Fruit fly (Drosophila melanogaster): ENCODE measurements around the gene mub.
A peak's percentile ranks its signal among the peaks of the same experiment; 100 is the strongest.

mub gene

DNA sequence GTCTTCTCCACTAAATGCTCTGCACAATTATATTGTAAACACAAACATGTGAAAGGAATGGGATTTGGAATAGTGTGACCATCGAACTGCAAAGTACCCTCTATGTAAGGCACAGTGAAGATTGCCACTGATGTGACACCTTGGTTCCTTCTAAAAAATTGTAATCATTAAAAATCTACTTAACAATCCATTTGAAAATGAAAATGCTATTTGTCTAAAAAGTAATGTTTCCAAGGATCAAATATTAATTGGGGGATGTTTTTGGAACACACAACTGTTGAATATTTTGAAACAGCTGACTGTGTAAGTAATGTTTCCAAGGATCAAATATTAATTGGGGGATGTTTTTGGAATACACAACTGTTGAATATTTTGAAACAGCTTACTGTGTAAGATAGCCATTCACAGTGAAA lies 16.4 kb upstream of the mub start, which contains the start of gene CG32448 (continued):
- TF ChIP-seq CG10147 (GFP tag; optimal IDR thresholded peaks at IDR 0.05) (peak; percentile 3), D19A (tag; optimal IDR thresholded peaks at IDR 0.05) (peak; percentile 31), tll (GFP tag; optimal IDR thresholded peaks at IDR 0.05) (peak in 1 of 2 experiments; percentile 0), Aef1 (GFP tag; IDR thresholded peaks at IDR 0.05) (peak; percentile 38; the same call in 1 of the 3 replicates), stc (GFP tag; IDR thresholded peaks at IDR 0.05) (peak; percentile 65; the same call in 1 of the 2 replicates), CG15514 (GFP tag; optimal IDR thresholded peaks at IDR 0.05) (peak; percentile 23), hbn (GFP tag; IDR thresholded peaks at IDR 0.05; ENCODE audit: partially characterized antibody) (no peak), CG6175 (GFP tag; IDR thresholded peaks at IDR 0.05) (no peak; the same call in 2 of the 3 replicates), CG18599 (GFP tag; optimal IDR thresholded peaks at IDR 0.05) (peak; percentile 56), Dad (GFP tag; optimal IDR thresholded peaks at IDR 0.05) (peak; percentile 34), Abd-B (GFP tag; optimal IDR thresholded peaks at IDR 0.05) (peak; percentile 39), gsb-n (tag; optimal IDR thresholded peaks at IDR 0.05) (peak; percentile 36), Lhr (GFP tag; optimal IDR thresholded peaks at IDR 0.05) (no peak), aop (GFP tag; IDR thresholded peaks at IDR 0.05) (0 out of 2 replicates have a peak, but pooled peaks have one; percentile 30), p53 (GFP tag; optimal IDR thresholded peaks at IDR 0.05) (peak; percentile 1), bab2 (GFP tag; optimal IDR thresholded peaks at IDR 0.05) (peak; percentile 71), Opbp (GFP tag; IDR thresholded peaks at IDR 0.05; ENCODE audit: partially characterized antibody) (no peak), row (GFP tag; IDR thresholded peaks at IDR 0.05) (peak; percentile 93), pho (GFP tag; optimal IDR thresholded peaks at IDR 0.05) (peak; percentile 76), CG30020 (tag; optimal IDR thresholded peaks at IDR 0.05) (peak; percentile 40), chn (GFP tag; optimal IDR thresholded peaks at IDR 0.05) (peak; percentile 28), Fer2 (tag; optimal IDR thresholded peaks at IDR 0.05) (no peak), CG12299 (tag; optimal IDR thresholded peaks at IDR 0.05) (no peak), CG10959 (GFP tag; IDR thresholded peaks at IDR 0.05) (peak; percentile 40; the same call in 1 of the 2 replicates), Mes4 (GFP tag; optimal IDR thresholded peaks at IDR 0.05) (peak; percentile 32), ara (GFP tag; IDR thresholded peaks at IDR 0.05) (peak; percentile 44; the same call in 1 of the 2 replicates), CTCF (GFP tag; optimal IDR thresholded peaks at IDR 0.05) (no peak), chif (GFP tag; optimal IDR thresholded peaks at IDR 0.05) (peak; percentile 26 to 74), unc-4 (GFP tag; IDR thresholded peaks at IDR 0.05; ENCODE audit: partially characterized antibody) (no peak), CG6854 (GFP tag; optimal IDR thresholded peaks at IDR 0.05) (no peak), CG2712 (tag; optimal IDR thresholded peaks at IDR 0.05) (peak; percentile 75), lbe (GFP tag; optimal IDR thresholded peaks at IDR 0.05) (peak; percentile 3), CG8944 (GFP tag; optimal IDR thresholded peaks at IDR 0.05) (peak; percentile 64), CG8089 (GFP tag; optimal IDR thresholded peaks at IDR 0.05) (peak; percentile 52), CG3163 (GFP tag; optimal IDR thresholded peaks at IDR 0.05) (peak; percentile 14), cad (GFP tag; optimal IDR thresholded peaks at IDR 0.05) (no peak), CG9609 (GFP tag; optimal IDR thresholded peaks at IDR 0.05) (peak; percentile 58), Atf6 (GFP tag; IDR thresholded peaks at IDR 0.05) (peak; percentile 67), CG1603 (tag; optimal IDR thresholded peaks at IDR 0.05) (peak; percentile 76), unpg (GFP tag; optimal IDR thresholded peaks at IDR 0.05) (peak; percentile 55), CG3281 (GFP tag; optimal IDR thresholded peaks at IDR 0.05) (peak; percentile 38), Atf-2 (GFP tag; optimal IDR thresholded peaks at IDR 0.05) (peak; percentile 49), ase (GFP tag; IDR thresholded peaks at IDR 0.05) (peak; percentile 68; the same call in 2 of the 3 replicates), pum (GFP tag; optimal IDR thresholded peaks at IDR 0.05) (peak; percentile 58), lab (GFP tag; optimal IDR thresholded peaks at IDR 0.05) (no peak), dmrt99B (tag; optimal IDR thresholded peaks at IDR 0.05) (no peak), Hsf (GFP tag; optimal IDR thresholded peaks at IDR 0.05) (peak; percentile 72), shn (GFP tag; optimal IDR thresholded peaks at IDR 0.05) (peak; percentile 80), CG15696 (tag; optimal IDR thresholded peaks at IDR 0.05) (peak; percentile 48), Gug (GFP tag; IDR thresholded peaks at IDR 0.05) (peak; percentile 82), Fer1 (GFP tag; optimal IDR thresholded peaks at IDR 0.05) (peak; percentile 48)

Measured in whole organism, embryonic.